Worm (Caenorhabditis elegans): ENCODE results near the gene praf-3.

ce11 chrIV:8355592-8355991 is 24.2 kb upstream of the praf-3 start, which contains the start of the genes F17E9.2 and col-116:
- TF ChIP-seq him-1 (tag; optimal IDR thresholded peaks at IDR 0.05) (no peak), dao-5 (tag; optimal IDR thresholded peaks at IDR 0.05) (no peak), W03F9.2 (tag; optimal IDR thresholded peaks at IDR 0.05) (no peak)
